Worm (Caenorhabditis elegans): ENCODE measurements around the gene scl-2.

Gene scl-2

ce11 chrIV:13016820-13017219 is 40.7 kb upstream of the scl-2 start:
- TF ChIP-seq lsl-1 (GFP tag; optimal IDR thresholded peaks at IDR 0.05) (no peak), ztf-18 (tag; optimal IDR thresholded peaks at IDR 0.05) (no peak), K11D2.4 (GFP tag; IDR thresholded peaks at IDR 0.05) (no peak), hmg-20 (GFP tag; IDR thresholded peaks at IDR 0.05) (no peak), F57A8.1 (GFP tag; optimal IDR thresholded peaks at IDR 0.05) (no peak), ztf-26 (tag; optimal IDR thresholded peaks at IDR 0.05) (no peak), zfh-2 (GFP tag; conservative IDR thresholded peaks at IDR 0.05) (peak; percentile 73), F49E8.2 (tag; optimal IDR thresholded peaks at IDR 0.05; ENCODE audit: insufficient read depth) (no peak), F57C9.4 (tag; optimal IDR thresholded peaks at IDR 0.05) (no peak), fkh-3 (tag; optimal IDR thresholded peaks at IDR 0.05) (no peak), ceh-58 (GFP tag; IDR thresholded peaks at IDR 0.05) (no peak), ceh-100 (GFP tag; IDR thresholded peaks at IDR 0.05) (no peak), B0019.2 (GFP tag; conservative IDR thresholded peaks at IDR 0.05) (no peak), egrh-3 (GFP tag; IDR thresholded peaks at IDR 0.05) (0 out of 2 replicates have a peak, but pooled peaks have one; percentile 8), F33H1.4 (GFP tag; IDR thresholded peaks at IDR 0.05) (no peak)

- TF ChIP-seq nfyb-1 (GFP tag; IDR thresholded peaks at IDR 0.05) (no peak), dox-1 (GFP tag; IDR thresholded peaks at IDR 0.05) (no peak), ccch-3 (GFP tag; optimal IDR thresholded peaks at IDR 0.05) (no peak), C06A6.2 (GFP tag; conservative IDR thresholded peaks at IDR 0.05) (no peak), Y67H2A.10 (GFP tag; conservative IDR thresholded peaks at IDR 0.05) (no peak), bed-2 (GFP tag; IDR thresholded peaks at IDR 0.05) (no peak), F37B4.10 (GFP tag; IDR thresholded peaks at IDR 0.05) (no peak), F49E8.2 (tag; optimal IDR thresholded peaks at IDR 0.05; ENCODE audit: insufficient read depth) (no peak)
Measured at ce11 chrIV:13021006-13021405, 36.5 kb upstream of the scl-2 start.

- TF ChIP-seq cebp-2 (GFP tag; IDR thresholded peaks at IDR 0.05) (peak; percentile 90), egl-44 (GFP tag; IDR thresholded peaks at IDR 0.05) (no peak), dpff-1 (tag; optimal IDR thresholded peaks at IDR 0.05) (no peak), zim-3 (tag; optimal IDR thresholded peaks at IDR 0.05) (no peak), hmg-1.2 (GFP tag; IDR thresholded peaks at IDR 0.05) (0 out of 2 replicates have a peak, but pooled peaks have one; percentile 16), zfh-2 (GFP tag; conservative IDR thresholded peaks at IDR 0.05) (peak; percentile 90), nfyb-1 (GFP tag; IDR thresholded peaks at IDR 0.05) (0 out of 2 replicates have a peak, but pooled peaks have one; percentile 17), egrh-3 (GFP tag; IDR thresholded peaks at IDR 0.05) (peak; percentile 42; the same call in 1 of the 2 replicates), nhr-90 (tag; optimal IDR thresholded peaks at IDR 0.05) (no peak), F57C9.4 (tag; optimal IDR thresholded peaks at IDR 0.05) (no peak)
Measured at ce11 chrIV:13022892-13023291, 34.6 kb upstream of the scl-2 start.

- no peak for TF ChIP-seq F33H1.4 (GFP tag; IDR thresholded peaks at IDR 0.05)
- TF ChIP-seq nhr-179 (tag; optimal IDR thresholded peaks at IDR 0.05) = no peak
- peak; percentile 54; the same call in 1 of the 2 replicates for TF ChIP-seq zfh-2 (GFP tag; conservative IDR thresholded peaks at IDR 0.05)
- 0 out of 2 replicates have a peak, but pooled peaks have one; percentile 12 for TF ChIP-seq egl-18 (GFP tag; IDR thresholded peaks at IDR 0.05)
- TF ChIP-seq cebp-1 (GFP tag; IDR thresholded peaks at IDR 0.05) = no peak
- TF ChIP-seq cebp-1 (tag; optimal IDR thresholded peaks at IDR 0.05) = peak; percentile 5
- TF ChIP-seq dpl-1 (GFP tag; optimal IDR thresholded peaks at IDR 0.05) = no peak
- TF ChIP-seq rcor-1 (GFP tag; IDR thresholded peaks at IDR 0.05) = 0 out of 2 replicates have a peak, but pooled peaks have one; percentile 14
- TF ChIP-seq hlh-26 (GFP tag; conservative IDR thresholded peaks at IDR 0.05) = no peak
- peak; percentile 14 for TF ChIP-seq ceh-27 (GFP tag; optimal IDR thresholded peaks at IDR 0.05)
Measured at ce11 chrIV:13025853-13026343, 31.6 kb upstream of the scl-2 start.
